Worm (Caenorhabditis elegans) whole organism, L4 larva: ENCODE measurements around the gene Y4C6B.7.

Experiments used
- F44E2.7 ChIP-seq: fragments of 200-800 bp; sonication (Bioruptor generic); IDR thresholded peaks from 2 replicates; pipeline ENCODE4 v2.1.2; 2022; ENCODE audit warnings: missing genetic modification characterization, missing compliant biosample characterization
- T20F7.1 ChIP-seq: fragments of 200-800 bp; sonication (Bioruptor generic); optimal IDR thresholded peaks from 2 replicates; lab custom pipeline; 2018; ENCODE audit warnings: mild to moderate bottlenecking, missing genetic modification characterization, missing compliant biosample characterization
- T26A8.4 ChIP-seq: fragments of 200-800 bp; sonication (Bioruptor generic); IDR thresholded peaks from 2 replicates; pipeline ENCODE4 v1.3.6; 2022; ENCODE audit warnings: missing genetic modification characterization, missing compliant biosample characterization
- Y105C5A.15 ChIP-seq: fragments of 200-800 bp; sonication (Bioruptor generic); IDR thresholded peaks from 2 replicates; pipeline ENCODE4 v1.3.6; 2022; ENCODE audit warnings: missing genetic modification characterization, missing compliant biosample characterization
- Y75B8A.6 ChIP-seq: fragments of 200-800 bp; sonication (Bioruptor generic); IDR thresholded peaks from 2 replicates; pipeline ENCODE4 v1.3.6; 2022; ENCODE audit warnings: missing genetic modification reagents, missing genetic modification characterization, missing compliant biosample characterization
- ZK337.2 ChIP-seq: fragments of 200-800 bp; sonication (Bioruptor generic); IDR thresholded peaks from 2 replicates; pipeline ENCODE4 v1.3.6; 2022; ENCODE audit warnings: missing genetic modification reagents, missing genetic modification characterization, missing compliant biosample characterization
- ceh-20 ChIP-seq: fragments of 200-800 bp; sonication (Bioruptor generic); IDR thresholded peaks from 2 replicates; pipeline ENCODE4 v1.3.6; 2022; ENCODE audit warnings: missing genetic modification reagents, missing genetic modification characterization, missing compliant biosample characterization
- ceh-44 ChIP-seq: fragments of 200-800 bp; sonication (Bioruptor generic); IDR thresholded peaks from 2 replicates; pipeline ENCODE4 v1.3.6; 2022; ENCODE audit warnings: missing genetic modification reagents, missing genetic modification characterization, missing compliant biosample characterization
- ceh-62 ChIP-seq: sonication (generic microtip); optimal IDR thresholded peaks from 2 replicates; lab custom pipeline; 2017; ENCODE audit warnings: missing biosample characterization, missing genetic modification characterization
- cey-2 ChIP-seq: sonication (generic microtip); optimal IDR thresholded peaks from 3 replicates; lab custom pipeline; 2017; ENCODE audit warnings: missing genetic modification characterization, mild to moderate bottlenecking, missing compliant biosample characterization, antibody characterized with exemption, borderline replicate concordance; ENCODE audit not compliant: insufficient read depth
- daf-19 ChIP-seq: fragments of 200-800 bp; sonication (Bioruptor generic); conservative IDR thresholded peaks from 2 replicates; pipeline ENCODE4 v1.3.6; 2022; ENCODE audit warnings: missing genetic modification characterization, missing compliant biosample characterization
- dmd-6 ChIP-seq: fragments of 200-800 bp; sonication (Bioruptor generic); IDR thresholded peaks from 2 replicates; pipeline ENCODE4 v1.3.6; 2022; ENCODE audit warnings: missing genetic modification reagents, missing genetic modification characterization, missing compliant biosample characterization
- dpl-1 ChIP-seq: fragments of 150-350 bp; optimal IDR thresholded peaks from 2 replicates; lab custom pipeline; 2014; ENCODE audit warnings: missing biosample characterization, missing genetic modification reagents, missing genetic modification characterization
- duxl-1 ChIP-seq: sonication (generic microtip); optimal IDR thresholded peaks from 2 replicates; lab custom pipeline; 2016; ENCODE audit warnings: mild to moderate bottlenecking, missing genetic modification characterization, moderate library complexity, missing compliant biosample characterization; ENCODE audit not compliant: poor library complexity
- dve-1 ChIP-seq: sonication (generic microtip); optimal IDR thresholded peaks from 2 replicates; lab custom pipeline; 2017; ENCODE audit warnings: antibody characterized with exemption, mild to moderate bottlenecking, missing genetic modification characterization, missing compliant biosample characterization; ENCODE audit not compliant: insufficient read depth
- hif-1 ChIP-seq, 2 experiments: sonication (generic microtip); optimal IDR thresholded peaks; 2 replicates each; lab custom pipeline; 2016 to 2017; ENCODE audit warnings: missing compliant biosample characterization in 2 of 2, missing genetic modification characterization in 2 of 2, missing genetic modification reagents in 2 of 2, missing genotype in 2 of 2, mild to moderate bottlenecking in 1 of 2
- hlh-11 ChIP-seq: fragments of 200-800 bp; sonication (Bioruptor generic); optimal IDR thresholded peaks from 2 replicates; lab custom pipeline; 2018; ENCODE audit warnings: mild to moderate bottlenecking, missing genetic modification characterization, missing compliant biosample characterization
- hlh-30 ChIP-seq: sonication (generic microtip); optimal IDR thresholded peaks from 2 replicates; lab custom pipeline; 2017; ENCODE audit warnings: antibody characterized with exemption, mild to moderate bottlenecking, missing genetic modification characterization, missing compliant biosample characterization; ENCODE audit not compliant: insufficient read depth
- jun-1 ChIP-seq: fragments of 150-350 bp; optimal IDR thresholded peaks from 2 replicates; lab custom pipeline; 2014; ENCODE audit warnings: missing biosample characterization, missing genetic modification reagents, missing genetic modification characterization
- lsy-2 ChIP-seq, 2 experiments: fragments of 150-350 bp in 1 of 2; sonication (generic microtip) in 1 of 2; optimal IDR thresholded peaks; 2 replicates each; lab custom pipeline; 2014 to 2017; ENCODE audit warnings: missing biosample characterization in 2 of 2, missing genetic modification characterization in 2 of 2
- madf-9 ChIP-seq: fragments of 200-800 bp; sonication (Bioruptor generic); conservative IDR thresholded peaks from 2 replicates; pipeline ENCODE4 v1.3.6; 2022; ENCODE audit warnings: missing genetic modification reagents, missing genetic modification characterization, missing compliant biosample characterization
- mep-1 ChIP-seq: fragments of 150-350 bp; sonication (generic microtip); optimal IDR thresholded peaks from 3 replicates; lab custom pipeline; 2014; ENCODE audit warnings: missing biosample characterization, missing genetic modification characterization
- mxl-3 ChIP-seq: fragments of 200-800 bp; sonication (Bioruptor generic); optimal IDR thresholded peaks from 2 replicates; lab custom pipeline; 2018; ENCODE audit warnings: mild to moderate bottlenecking, missing genetic modification characterization, missing compliant biosample characterization
- nhr-102 ChIP-seq: sonication (generic microtip); optimal IDR thresholded peaks from 2 replicates; lab custom pipeline; 2016; ENCODE audit warnings: mild to moderate bottlenecking, missing genetic modification characterization, moderate library complexity, missing compliant biosample characterization
- nhr-28 ChIP-seq: fragments of 150-350 bp; optimal IDR thresholded peaks from 2 replicates; lab custom pipeline; 2014; ENCODE audit warnings: missing biosample characterization, missing genetic modification characterization
- nhr-6 ChIP-seq: fragments of 150-350 bp; optimal IDR thresholded peaks from 2 replicates; lab custom pipeline; 2014; ENCODE audit warnings: missing biosample characterization, missing genetic modification characterization
- nhr-76 ChIP-seq: fragments of 150-350 bp; optimal IDR thresholded peaks from 2 replicates; lab custom pipeline; 2014; ENCODE audit warnings: missing biosample characterization, missing genetic modification characterization
- nhr-77 ChIP-seq: fragments of 150-350 bp; optimal IDR thresholded peaks from 2 replicates; lab custom pipeline; 2014; ENCODE audit warnings: missing biosample characterization, missing genetic modification characterization
- pha-4 ChIP-seq, 2 experiments: fragments of 150-350 bp in 1 of 2; fragments of 200-800 bp in 1 of 2; sonication (Bioruptor generic) in 1 of 2; IDR thresholded peaks in 1 of 2; optimal IDR thresholded peaks in 1 of 2; 2 replicates each; pipeline versions ENCODE4 v1.3.6 to Lab custom; 2014 to 2022; ENCODE audit warnings: missing genetic modification characterization in 2 of 2, missing genetic modification reagents in 2 of 2, missing biosample characterization in 1 of 2, missing compliant biosample characterization in 1 of 2
- sdz-12 ChIP-seq: fragments of 200-800 bp; sonication (Bioruptor generic); optimal IDR thresholded peaks from 2 replicates; lab custom pipeline; 2018; ENCODE audit warnings: mild to moderate bottlenecking, missing genetic modification characterization, missing compliant biosample characterization
- skn-1 ChIP-seq: fragments of 150-350 bp; optimal IDR thresholded peaks from 2 replicates; lab custom pipeline; 2014; ENCODE audit warnings: missing biosample characterization, missing genetic modification characterization
- snpc-1.2 ChIP-seq: fragments of 200-800 bp; sonication (Bioruptor generic); IDR thresholded peaks from 2 replicates; pipeline ENCODE4 v1.3.6; 2022; ENCODE audit warnings: missing genetic modification reagents, missing genetic modification characterization, missing compliant biosample characterization
- snpc-4 ChIP-seq: fragments of 150-350 bp; optimal IDR thresholded peaks from 2 replicates; lab custom pipeline; 2014; ENCODE audit warnings: missing biosample characterization, missing genetic modification characterization
- unc-130 ChIP-seq: sonication (generic microtip); optimal IDR thresholded peaks from 2 replicates; lab custom pipeline; 2016; ENCODE audit warnings: missing genetic modification reagents, missing genetic modification characterization, missing compliant biosample characterization
- zag-1 ChIP-seq: fragments of 150-350 bp; optimal IDR thresholded peaks from 2 replicates; lab custom pipeline; 2014; ENCODE audit warnings: missing biosample characterization, missing genetic modification characterization
- zfp-2 ChIP-seq: sonication (generic microtip); optimal IDR thresholded peaks from 2 replicates; lab custom pipeline; 2016; ENCODE audit warnings: mild to moderate bottlenecking, missing genetic modification characterization, missing compliant biosample characterization
- zfp-3 ChIP-seq: fragments of 200-800 bp; sonication (Bioruptor generic); conservative IDR thresholded peaks from 2 replicates; pipeline ENCODE4 v1.3.6; 2022; ENCODE audit warnings: missing genetic modification reagents, missing genetic modification characterization, missing compliant biosample characterization
- zip-2 ChIP-seq: fragments of 150-350 bp; optimal IDR thresholded peaks from 2 replicates; lab custom pipeline; 2014; ENCODE audit warnings: missing biosample characterization, missing genetic modification characterization
- ztf-7 ChIP-seq: fragments of 150-350 bp; optimal IDR thresholded peaks from 2 replicates; lab custom pipeline; 2014; ENCODE audit warnings: missing biosample characterization, missing genetic modification characterization

Gene Y4C6B.7

DNA sequence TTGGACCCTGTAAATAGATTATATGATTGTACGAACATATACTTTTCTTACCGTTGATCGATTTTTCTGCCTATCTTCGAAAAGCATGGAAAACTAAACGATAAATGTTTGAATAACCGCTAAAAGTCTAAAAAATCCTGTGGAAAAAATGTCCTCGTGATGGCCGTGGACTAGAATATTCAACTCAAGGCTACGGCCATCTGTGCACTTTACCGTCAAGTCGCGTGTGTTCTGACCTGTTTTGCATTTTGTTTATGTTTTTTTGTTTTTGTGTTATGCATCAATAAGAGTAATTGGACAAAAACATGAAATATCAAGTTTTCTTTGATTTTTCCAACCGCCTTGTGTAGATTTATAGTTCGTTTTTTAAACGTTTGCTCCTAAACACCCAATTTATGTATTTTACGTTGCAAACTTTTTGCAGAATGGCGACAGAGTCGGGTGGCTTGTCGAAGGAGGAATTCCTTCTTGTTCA is 10.9 kb upstream of the Y4C6B.7 start, which contains the start of the genes hda-6 and F41H10.4 (continued):
- TF ChIP-seq skn-1 (no peak), ZK337.2 (GFP tag; lab: Robert Waterston, UW) (peak; percentile 40; the same call in 1 of the 2 replicates), hlh-11 (peak; percentile 72), Y105C5A.15 (no peak), mxl-3 (GFP tag; lab: Kevin White, UChicago) (peak; percentile 68), duxl-1 (tag; lab: Kevin White, UChicago) (peak; percentile 49), pha-4 (GFP tag; IDR thresholded peaks at IDR 0.05; lab: Robert Waterston, UW) (no peak), pha-4 (tag; optimal IDR thresholded peaks at IDR 0.05; lab: Kevin White, UChicago) (peak; percentile 81), nhr-102 (tag; lab: Kevin White, UChicago) (peak; percentile 9), ceh-20 (GFP tag; lab: Robert Waterston, UW) (no peak), hif-1 (tag; optimal IDR thresholded peaks at IDR 0.05; lab: Kevin White, UChicago) (peak in 1 of 2 experiments; percentile 78), zfp-3 (no peak), dpl-1 (GFP tag; lab: Kevin White, UChicago) (peak; percentile 89), dve-1 (tag; lab: Kevin White, UChicago) (peak; percentile 69), dmd-6 (GFP tag; lab: Robert Waterston, UW) (peak; percentile 35), nhr-28 (tag; lab: Kevin White, UChicago) (peak; percentile 20), madf-9 (0 out of 2 replicates have a peak, but pooled peaks have one; percentile 38), Y75B8A.6 (GFP tag; lab: Robert Waterston, UW) (no peak), lsy-2 (tag; optimal IDR thresholded peaks at IDR 0.05; lab: Kevin White, UChicago) (peak in 1 of 2 experiments; percentile 91), snpc-1.2 (GFP tag; lab: Robert Waterston, UW) (peak; percentile 67; the same call in 1 of the 2 replicates), T20F7.1 (GFP tag; lab: Kevin White, UChicago) (no peak), unc-130 (GFP tag; lab: Kevin White, UChicago) (peak; percentile 85), nhr-6 (tag; lab: Kevin White, UChicago) (peak; percentile 66), jun-1 (tag; lab: Kevin White, UChicago) (no peak), cey-2 (tag; lab: Kevin White, UChicago) (no peak), hlh-30 (tag; lab: Kevin White, UChicago) (peak; percentile 96), daf-19 (no peak), F44E2.7 (no peak), mep-1 (tag; lab: Kevin White, UChicago) (peak; percentile 77), nhr-77 (tag; lab: Kevin White, UChicago) (no peak)

DNA sequence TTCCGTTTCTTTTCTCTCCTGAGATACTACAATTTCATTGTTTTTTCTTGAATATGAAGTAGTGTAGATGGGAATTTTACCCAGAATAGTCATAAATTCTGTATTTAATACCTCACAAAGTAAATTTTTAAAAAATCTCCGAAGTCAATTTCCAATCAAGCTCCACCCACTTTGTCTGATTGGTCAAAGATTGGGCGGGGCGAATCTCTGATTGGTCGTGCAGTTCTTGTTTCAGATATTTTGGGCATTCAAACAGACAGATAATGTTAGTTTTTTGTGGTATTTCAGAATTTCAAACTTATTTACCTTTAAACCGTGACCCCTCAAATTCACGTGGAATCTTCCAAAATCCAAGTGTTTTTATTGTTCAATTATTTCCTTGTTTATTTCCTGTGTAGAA is 7.3 kb upstream of the Y4C6B.7 start, which contains the start of gene F41H10.5:
TSS of gene F41H10.5 (plus strand) at position 375 of the 400 bp plus-strand sequence.
- TF ChIP-seq ceh-62 (tag; lab: Kevin White, UChicago) (no peak), unc-130 (GFP tag; lab: Kevin White, UChicago) (no peak), T26A8.4 (no peak), ztf-7 (tag; lab: Kevin White, UChicago) (no peak), ceh-44 (GFP tag; lab: Robert Waterston, UW) (no peak), nhr-76 (tag; lab: Kevin White, UChicago) (no peak), nhr-28 (tag; lab: Kevin White, UChicago) (no peak), hlh-30 (tag; lab: Kevin White, UChicago) (no peak), nhr-77 (tag; lab: Kevin White, UChicago) (no peak), zag-1 (tag; lab: Kevin White, UChicago) (no peak), sdz-12 (no peak), zip-2 (tag; lab: Kevin White, UChicago) (no peak), nhr-6 (tag; lab: Kevin White, UChicago) (no peak), snpc-1.2 (GFP tag; lab: Robert Waterston, UW) (no peak), zfp-2 (tag; lab: Kevin White, UChicago) (no peak), snpc-4 (tag; lab: Kevin White, UChicago) (no peak)
- TF ChIP-seq, all 104 proteins: peak for 0
